Fruit fly (Drosophila melanogaster) whole organism, wandering third instar larva: ENCODE results near the gene CG9356.

Source experiments
- Hr83 ChIP-seq: fragments of 200-300 bp; sonication (Bioruptor generic); optimal IDR thresholded peaks from 2 replicates; lab custom pipeline; 2016; ENCODE audit warnings: missing biosample characterization, mild to moderate bottlenecking, missing genetic modification characterization, moderate library complexity; ENCODE audit not compliant: poor library complexity, severe bottlenecking
- Mio ChIP-seq: sonication (Bioruptor generic); optimal IDR thresholded peaks from 2 replicates; lab custom pipeline; 2016; ENCODE audit warnings: missing biosample characterization, missing genetic modification characterization
- Myc ChIP-seq: fragments of >200 bp; optimal IDR thresholded peaks from 2 replicates; lab custom pipeline; 2017
- OdsH ChIP-seq: fragments of 200-800 bp; sonication (Bioruptor generic); optimal IDR thresholded peaks from 2 replicates; lab custom pipeline; 2016; ENCODE audit warnings: missing biosample characterization, mild to moderate bottlenecking, missing genetic modification characterization
- br ChIP-seq: fragments of 200-800 bp; sonication (Bioruptor generic); optimal IDR thresholded peaks from 2 replicates; lab custom pipeline; 2016; ENCODE audit warnings: missing biosample characterization, missing genetic modification characterization
- dmrt93B ChIP-seq: fragments of 200-800 bp; sonication (Bioruptor generic); optimal IDR thresholded peaks from 2 replicates; lab custom pipeline; 2018; ENCODE audit warnings: missing biosample characterization, mild to moderate bottlenecking, missing genetic modification characterization
- pan ChIP-seq: fragments of >200 bp; optimal IDR thresholded peaks from 2 replicates; lab custom pipeline; 2017
- sv ChIP-seq: fragments of 200-800 bp; sonication (Bioruptor generic); optimal IDR thresholded peaks from 3 replicates; lab custom pipeline; 2016; ENCODE audit warnings: missing biosample characterization, missing genetic modification characterization
- tai ChIP-seq: sonication (Bioruptor generic); optimal IDR thresholded peaks from 2 replicates; lab custom pipeline; 2016; ENCODE audit warnings: missing biosample characterization, missing genetic modification characterization

dm6 chr3R:9363066-9363719 is 40.9 kb downstream of the CG9356 start, which contains the start of gene CG18473:
- no peak for TF ChIP-seq br (GFP tag; lab: Kevin White, UChicago)
- no peak for TF ChIP-seq pan
- TF ChIP-seq Mio (GFP tag; lab: Kevin White, UChicago): no peak
- no peak for TF ChIP-seq sv (GFP tag; lab: Kevin White, UChicago)
- TF ChIP-seq Myc: no peak
- no peak for TF ChIP-seq dmrt93B (GFP tag; lab: Kevin White, UChicago)
- no peak for TF ChIP-seq Hr83 (GFP tag; lab: Kevin White, UChicago)
- TF ChIP-seq OdsH: no peak
- no peak for TF ChIP-seq tai
